Worm (Caenorhabditis elegans) whole organism, L1 larva: ENCODE data around the gene efhc-1.
A peak's percentile ranks its signal among the peaks of the same experiment; 100 is the strongest.

Experiments
- C04F5.9 ChIP-seq: sonication (generic microtip); optimal IDR thresholded peaks from 2 replicates; lab custom pipeline; 2016; ENCODE audit warnings: missing genetic modification characterization, missing compliant biosample characterization
- aha-1 ChIP-seq: fragments of 150-350 bp; optimal IDR thresholded peaks from 2 replicates; lab custom pipeline; 2014; ENCODE audit warnings: missing biosample characterization, missing genetic modification characterization
- aly-2 ChIP-seq: fragments of 150-350 bp; optimal IDR thresholded peaks from 2 replicates; lab custom pipeline; 2014; ENCODE audit warnings: missing biosample characterization, missing genetic modification characterization
- ces-1 ChIP-seq: fragments of 150-350 bp; optimal IDR thresholded peaks from 2 replicates; lab custom pipeline; 2014; ENCODE audit warnings: missing biosample characterization, missing genetic modification reagents, missing genetic modification characterization
- efl-1 ChIP-seq, 4 experiments: fragments of 150-350 bp; optimal IDR thresholded peaks in 3 of 4; peaks in 1 of 4; 1 replicate in 1 of 4; 2 replicates in 3 of 4; lab custom pipeline; 2014; ENCODE audit warnings: missing biosample characterization in 2 of 4, missing genetic modification characterization in 2 of 4, missing genetic modification reagents in 2 of 4
- efl-3 ChIP-seq: fragments of 200-800 bp; sonication (Bioruptor generic); optimal IDR thresholded peaks from 2 replicates; lab custom pipeline; 2018; ENCODE audit warnings: mild to moderate bottlenecking, missing genetic modification characterization, missing compliant biosample characterization
- egl-13 ChIP-seq: sonication (generic microtip); optimal IDR thresholded peaks from 2 replicates; lab custom pipeline; 2016; ENCODE audit warnings: missing genotype, missing genetic modification reagents, missing genetic modification characterization, missing compliant biosample characterization
- elt-3 ChIP-seq, 6 experiments: fragments of 150-350 bp in 1 of 6; sonication (generic microtip); optimal IDR thresholded peaks; 2 replicates each; lab custom pipeline; 2017 to 2018; ENCODE audit warnings: missing biosample characterization in 6 of 6, missing genetic modification characterization in 6 of 6, inconsistent platforms in 1 of 6
- fos-1 ChIP-seq: fragments of 150-350 bp; optimal IDR thresholded peaks from 2 replicates; lab custom pipeline; 2014; ENCODE audit warnings: missing biosample characterization, missing genetic modification characterization
- irx-1 ChIP-seq: sonication (generic microtip); optimal IDR thresholded peaks from 2 replicates; lab custom pipeline; 2016; ENCODE audit warnings: missing genetic modification characterization, missing compliant biosample characterization
- isw-1 ChIP-seq: fragments of 200-800 bp; sonication (Bioruptor generic); IDR thresholded peaks from 2 replicates; pipeline ENCODE4 v1.3.6; 2022; ENCODE audit warnings: missing genetic modification characterization, missing compliant biosample characterization
- jun-1 ChIP-seq: fragments of 150-350 bp; optimal IDR thresholded peaks from 2 replicates; lab custom pipeline; 2014; ENCODE audit warnings: missing biosample characterization, missing genetic modification reagents, missing genetic modification characterization
- lin-14 ChIP-seq: fragments of 200-800 bp; sonication (Bioruptor generic); optimal IDR thresholded peaks from 2 replicates; lab custom pipeline; 2018; ENCODE audit warnings: mild to moderate bottlenecking, missing genetic modification characterization, moderate library complexity, missing compliant biosample characterization
- lin-15B ChIP-seq: fragments of 150-350 bp; sonication (generic microtip); optimal IDR thresholded peaks from 3 replicates; lab custom pipeline; 2014; ENCODE audit warnings: missing biosample characterization, missing genetic modification characterization
- lin-35 ChIP-seq, 2 experiments: fragments of 150-350 bp; optimal IDR thresholded peaks; 2 replicates each; lab custom pipeline; 2014; ENCODE audit warnings: missing biosample characterization in 2 of 2, missing genetic modification characterization in 2 of 2, missing genetic modification reagents in 2 of 2
- lin-39 ChIP-seq: fragments of 150-350 bp; optimal IDR thresholded peaks from 2 replicates; lab custom pipeline; 2014; ENCODE audit warnings: missing biosample characterization, missing genetic modification reagents, missing genetic modification characterization
- lir-3 ChIP-seq: sonication (generic microtip); optimal IDR thresholded peaks from 2 replicates; lab custom pipeline; 2016; ENCODE audit warnings: mild to moderate bottlenecking, missing genetic modification characterization, moderate library complexity, missing compliant biosample characterization; ENCODE audit not compliant: poor library complexity
- lsy-2 ChIP-seq, 2 experiments: fragments of 150-350 bp; optimal IDR thresholded peaks; 2 replicates each; lab custom pipeline; 2014; ENCODE audit warnings: missing biosample characterization in 2 of 2, missing genetic modification characterization in 2 of 2
- mef-2 ChIP-seq: fragments of 150-350 bp; optimal IDR thresholded peaks from 2 replicates; lab custom pipeline; 2014; ENCODE audit warnings: missing biosample characterization, missing genetic modification characterization
- mep-1 ChIP-seq: fragments of 150-350 bp; optimal IDR thresholded peaks from 2 replicates; lab custom pipeline; 2014; ENCODE audit warnings: missing biosample characterization, missing genetic modification characterization
- nhr-11 ChIP-seq: fragments of 150-350 bp; optimal IDR thresholded peaks from 2 replicates; lab custom pipeline; 2014; ENCODE audit warnings: missing biosample characterization, missing genetic modification characterization
- nhr-12 ChIP-seq: sonication (generic microtip); optimal IDR thresholded peaks from 2 replicates; lab custom pipeline; 2017; ENCODE audit warnings: missing biosample characterization, missing genetic modification characterization
- nhr-19 ChIP-seq: fragments of 200-800 bp; sonication (Bioruptor generic); conservative IDR thresholded peaks from 2 replicates; pipeline ENCODE4 v1.3.6; 2022; ENCODE audit warnings: missing genetic modification characterization, missing compliant biosample characterization
- nhr-20 ChIP-seq: sonication (generic microtip); optimal IDR thresholded peaks from 2 replicates; lab custom pipeline; 2016; ENCODE audit warnings: mild to moderate bottlenecking, missing genetic modification characterization, missing compliant biosample characterization
- nhr-28 ChIP-seq: fragments of 150-350 bp; optimal IDR thresholded peaks from 2 replicates; lab custom pipeline; 2014; ENCODE audit warnings: missing biosample characterization, missing genetic modification characterization
- nhr-71 ChIP-seq: sonication (generic microtip); optimal IDR thresholded peaks from 2 replicates; lab custom pipeline; 2016; ENCODE audit warnings: mild to moderate bottlenecking, missing genetic modification characterization, moderate library complexity, missing compliant biosample characterization
- nhr-76 ChIP-seq: sonication (generic microtip); optimal IDR thresholded peaks from 2 replicates; lab custom pipeline; 2017; ENCODE audit warnings: missing biosample characterization, missing genetic modification characterization
- nhr-84 ChIP-seq: sonication (generic microtip); optimal IDR thresholded peaks from 2 replicates; lab custom pipeline; 2017; ENCODE audit warnings: missing biosample characterization, missing genetic modification characterization
- nhr-90 ChIP-seq: sonication (generic microtip); optimal IDR thresholded peaks from 2 replicates; lab custom pipeline; 2016; ENCODE audit warnings: mild to moderate bottlenecking, missing genetic modification characterization, missing compliant biosample characterization; ENCODE audit not compliant: poor library complexity
- pag-3 ChIP-seq: sonication (generic microtip); optimal IDR thresholded peaks from 2 replicates; lab custom pipeline; 2017; ENCODE audit warnings: missing genetic modification characterization, mild to moderate bottlenecking, missing compliant biosample characterization, antibody characterized with exemption, borderline replicate concordance; ENCODE audit not compliant: insufficient read depth
- pax-3 ChIP-seq: fragments of 200-800 bp; sonication (Bioruptor generic); optimal IDR thresholded peaks from 2 replicates; lab custom pipeline; 2018; ENCODE audit warnings: mild to moderate bottlenecking, missing genetic modification characterization, moderate library complexity, missing compliant biosample characterization
- pqm-1 ChIP-seq: sonication (generic microtip); optimal IDR thresholded peaks from 3 replicates; lab custom pipeline; 2017; ENCODE audit warnings: missing biosample characterization, missing genetic modification characterization
- skn-1 ChIP-seq: fragments of 150-350 bp; optimal IDR thresholded peaks from 2 replicates; lab custom pipeline; 2014; ENCODE audit warnings: missing biosample characterization, missing genetic modification characterization
- snu-23 ChIP-seq: sonication (generic microtip); optimal IDR thresholded peaks from 2 replicates; lab custom pipeline; 2016; ENCODE audit warnings: missing genetic modification characterization, missing compliant biosample characterization
- sup-37 ChIP-seq: fragments of 200-800 bp; sonication (Bioruptor generic); optimal IDR thresholded peaks from 2 replicates; lab custom pipeline; 2018; ENCODE audit warnings: mild to moderate bottlenecking, missing genetic modification characterization, missing compliant biosample characterization
- swsn-7 ChIP-seq: sonication (generic microtip); optimal IDR thresholded peaks from 2 replicates; lab custom pipeline; 2016; ENCODE audit warnings: missing genetic modification characterization, missing compliant biosample characterization
- tbx-2 ChIP-seq: sonication (generic microtip); optimal IDR thresholded peaks from 2 replicates; lab custom pipeline; 2016; ENCODE audit warnings: missing genetic modification characterization, missing compliant biosample characterization
- unc-130 ChIP-seq: fragments of 150-350 bp; optimal IDR thresholded peaks from 2 replicates; lab custom pipeline; 2017; ENCODE audit warnings: missing biosample characterization, missing genetic modification characterization, inconsistent platforms
- unc-62 ChIP-seq: fragments of 150-350 bp; optimal IDR thresholded peaks from 2 replicates; lab custom pipeline; 2014; ENCODE audit warnings: missing biosample characterization, missing genetic modification reagents, missing genetic modification characterization
- unc-98 ChIP-seq: fragments of 200-800 bp; sonication (Bioruptor generic); IDR thresholded peaks from 2 replicates; pipeline ENCODE4 v1.3.6; 2022; ENCODE audit warnings: missing genetic modification characterization, missing compliant biosample characterization
- xbp-1 ChIP-seq: sonication (generic microtip); optimal IDR thresholded peaks from 2 replicates; lab custom pipeline; 2016; ENCODE audit warnings: missing genetic modification characterization, missing compliant biosample characterization
- zag-1 ChIP-seq: fragments of 150-350 bp; optimal IDR thresholded peaks from 2 replicates; lab custom pipeline; 2014; ENCODE audit warnings: missing biosample characterization, missing genetic modification characterization
- zip-4 ChIP-seq: fragments of 200-800 bp; sonication (Bioruptor generic); optimal IDR thresholded peaks from 2 replicates; lab custom pipeline; 2018; ENCODE audit warnings: mild to moderate bottlenecking, missing genetic modification characterization, moderate library complexity, missing compliant biosample characterization

The efhc-1 gene

ce11 chrX:10350151-10350550 lies 8.0 kb upstream of the efhc-1 start (continued):
- TF ChIP-seq tbx-2 (tag; lab: Kevin White, UChicago) = no peak
- no peak for TF ChIP-seq fos-1 (tag; lab: Kevin White, UChicago)
- TF ChIP-seq egl-13 (tag; lab: Kevin White, UChicago) = no peak
- TF ChIP-seq isw-1 = no peak
- TF ChIP-seq swsn-7 (tag; lab: Kevin White, UChicago) = no peak
- no peak for TF ChIP-seq nhr-19 (GFP tag; lab: Robert Waterston, UW)
- no peak for TF ChIP-seq unc-98 (GFP tag; lab: Robert Waterston, UW)
- no peak for TF ChIP-seq ces-1
- no peak for TF ChIP-seq lin-15B
- TF ChIP-seq mef-2 = no peak
- TF ChIP-seq elt-3 (tag; optimal IDR thresholded peaks at IDR 0.05; lab: Kevin White, UChicago) = peak in 2 of 6 experiments; percentile 35 to 42
- TF ChIP-seq lin-35 (GFP tag; optimal IDR thresholded peaks at IDR 0.05; lab: Kevin White, UChicago) = peak in 1 of 2 experiments; percentile 3
- TF ChIP-seq lin-39 (tag; lab: Kevin White, UChicago) = no peak
- TF ChIP-seq efl-1 (optimal IDR thresholded peaks at IDR 0.05; lab: Kevin White, UChicago) = no peak
- TF ChIP-seq efl-1 (GFP tag; optimal IDR thresholded peaks at IDR 0.05 in 1 of 2; lab: Kevin White, UChicago) = no peak
- TF ChIP-seq zip-4 (GFP tag; lab: Kevin White, UChicago) = no peak
- no peak for TF ChIP-seq lsy-2 (tag; optimal IDR thresholded peaks at IDR 0.05; lab: Kevin White, UChicago)
- TF ChIP-seq snu-23 = peak; percentile 23
- no peak for TF ChIP-seq unc-130 (tag; lab: Kevin White, UChicago)
- no peak for TF ChIP-seq sup-37 (GFP tag; lab: Kevin White, UChicago)
- no peak for TF ChIP-seq xbp-1 (tag; lab: Kevin White, UChicago)
- peak; percentile 28 for TF ChIP-seq irx-1 (tag; lab: Kevin White, UChicago)
- TF ChIP-seq nhr-28 (tag; lab: Kevin White, UChicago) = no peak
- no peak for TF ChIP-seq aha-1 (tag; lab: Kevin White, UChicago)
- peak; percentile 18 for TF ChIP-seq lin-14 (GFP tag; lab: Kevin White, UChicago)
- peak; percentile 9 for TF ChIP-seq mep-1 (tag; lab: Kevin White, UChicago)
- TF ChIP-seq pax-3 (tag; lab: Kevin White, UChicago) = no peak
- TF ChIP-seq nhr-20 (tag; lab: Kevin White, UChicago) = peak; percentile 18
- no peak for TF ChIP-seq pqm-1 (tag; lab: Kevin White, UChicago)
- no peak for TF ChIP-seq aly-2 (tag; lab: Kevin White, UChicago)
- no peak for TF ChIP-seq pag-3 (tag; lab: Kevin White, UChicago)
- TF ChIP-seq, all 84 proteins: peak for 9

- no peak for TF ChIP-seq unc-62 (GFP tag; lab: Kevin White, UChicago)
- TF ChIP-seq C04F5.9 (tag; lab: Kevin White, UChicago) = no peak
- no peak for TF ChIP-seq lir-3
- no peak for TF ChIP-seq zag-1 (tag; lab: Kevin White, UChicago)
- no peak for TF ChIP-seq aly-2 (tag; lab: Kevin White, UChicago)
- no peak for TF ChIP-seq efl-1 (optimal IDR thresholded peaks at IDR 0.05; lab: Kevin White, UChicago)
- TF ChIP-seq efl-1 (GFP tag; optimal IDR thresholded peaks at IDR 0.05 in 1 of 2; lab: Kevin White, UChicago) = no peak
- TF ChIP-seq nhr-12 (tag; lab: Kevin White, UChicago) = no peak
- no peak for TF ChIP-seq nhr-84 (tag; lab: Kevin White, UChicago)
- TF ChIP-seq isw-1 = no peak
- no peak for TF ChIP-seq zip-4 (GFP tag; lab: Kevin White, UChicago)
- TF ChIP-seq nhr-76 = no peak
These were observed 4.3 kb upstream of the efhc-1 start for ce11 chrX:10353857-10354256.

ce11 chrX:10355650-10356049 lies 2.5 kb upstream of the efhc-1 start, which contains the start of gene R07E3.7:
TSS of gene R07E3.7 (minus strand) at chrX:10355750.
- TF ChIP-seq skn-1 (tag; lab: Kevin White, UChicago) (no peak), nhr-11 (no peak), nhr-71 (tag; lab: Kevin White, UChicago) (no peak), jun-1 (no peak), nhr-90 (no peak), lin-35 (GFP tag; optimal IDR thresholded peaks at IDR 0.05; lab: Kevin White, UChicago) (no peak), efl-3 (GFP tag; lab: Kevin White, UChicago) (no peak)
